Worm (Caenorhabditis elegans) whole organism, mixed stage, embryonic: ENCODE data around the gene egl-21.

Experiments
- bed-3 ChIP-seq: fragments of 200-800 bp; sonication (Bioruptor generic); optimal IDR thresholded peaks from 3 replicates; lab custom pipeline; 2018; ENCODE audit warnings: mild to moderate bottlenecking, missing genetic modification characterization, moderate library complexity, missing compliant biosample characterization
- blmp-1 ChIP-seq: fragments of 150-350 bp; optimal IDR thresholded peaks from 2 replicates; lab custom pipeline; 2014; ENCODE audit warnings: missing biosample characterization, missing genetic modification characterization
- ces-1 ChIP-seq: fragments of 150-350 bp; optimal IDR thresholded peaks from 2 replicates; lab custom pipeline; 2014; ENCODE audit warnings: missing biosample characterization, missing genetic modification reagents, missing genetic modification characterization
- flh-1 ChIP-seq: fragments of 200-800 bp; sonication (Bioruptor generic); optimal IDR thresholded peaks from 2 replicates; lab custom pipeline; 2018; ENCODE audit warnings: mild to moderate bottlenecking, missing genetic modification characterization, moderate library complexity, missing compliant biosample characterization
- lin-13 ChIP-seq: fragments of 150-350 bp; optimal IDR thresholded peaks from 2 replicates; lab custom pipeline; 2014; ENCODE audit warnings: missing biosample characterization, missing genetic modification characterization
- lsy-2 ChIP-seq: fragments of 150-350 bp; optimal IDR thresholded peaks from 2 replicates; lab custom pipeline; 2014; ENCODE audit warnings: missing biosample characterization, missing genetic modification characterization
- mab-5 ChIP-seq: fragments of 150-350 bp; optimal IDR thresholded peaks from 2 replicates; lab custom pipeline; 2014; ENCODE audit warnings: missing biosample characterization, missing genetic modification characterization
- mep-1 ChIP-seq: fragments of 150-350 bp; optimal IDR thresholded peaks from 2 replicates; lab custom pipeline; 2017; ENCODE audit warnings: missing biosample characterization, missing genetic modification reagents, missing genetic modification characterization, inconsistent platforms
- nhr-12 ChIP-seq: fragments of 150-350 bp; optimal IDR thresholded peaks from 2 replicates; lab custom pipeline; 2014; ENCODE audit warnings: missing biosample characterization, missing genetic modification characterization
- nhr-76 ChIP-seq: sonication (generic microtip); optimal IDR thresholded peaks from 2 replicates; lab custom pipeline; 2017; ENCODE audit warnings: missing biosample characterization, missing genetic modification characterization
- snpc-4 ChIP-seq: fragments of 150-350 bp; optimal IDR thresholded peaks from 2 replicates; lab custom pipeline; 2014; ENCODE audit warnings: missing biosample characterization, missing genetic modification characterization
- unc-39 ChIP-seq: fragments of 150-350 bp; optimal IDR thresholded peaks from 2 replicates; lab custom pipeline; 2014; ENCODE audit warnings: missing biosample characterization, missing genetic modification characterization
- unc-62 ChIP-seq: fragments of 150-350 bp; optimal IDR thresholded peaks from 2 replicates; lab custom pipeline; 2014; ENCODE audit warnings: missing biosample characterization, missing genetic modification reagents, missing genetic modification characterization
- ztf-11 ChIP-seq: fragments of 150-350 bp; optimal IDR thresholded peaks from 2 replicates; lab custom pipeline; 2014; ENCODE audit warnings: missing biosample characterization, missing genetic modification characterization

DNA sequence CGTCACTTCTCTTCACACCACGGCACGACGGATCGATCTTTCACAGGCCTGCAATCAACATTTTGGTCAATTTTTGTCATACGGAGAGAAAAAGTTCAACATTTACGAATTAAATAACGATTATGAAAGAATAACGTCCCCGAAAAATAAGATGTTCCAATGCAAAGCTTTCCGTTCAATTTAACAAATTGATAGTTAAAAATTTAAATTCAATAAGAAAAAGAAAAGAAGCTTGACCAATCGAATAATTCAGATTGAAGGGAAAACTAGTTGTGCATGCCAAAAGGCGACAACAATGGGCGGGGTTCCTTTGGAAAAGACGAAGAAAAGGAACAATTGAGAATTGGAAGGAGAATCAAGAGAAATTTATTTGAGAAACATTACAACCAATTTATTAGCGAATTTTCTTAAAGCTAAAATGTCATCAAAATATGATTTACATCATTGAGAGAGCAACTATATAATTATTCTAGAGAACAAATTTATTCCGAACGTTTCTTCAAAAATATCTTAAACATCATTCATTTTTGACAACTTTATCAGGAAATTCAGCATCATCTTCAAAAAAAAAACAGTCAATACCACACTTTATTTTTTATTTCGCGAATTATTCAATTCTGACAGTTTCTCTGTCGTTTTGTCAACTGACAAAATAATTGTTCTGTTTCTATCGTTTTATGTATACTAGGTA, 20.1 kb upstream of the egl-21 start, which contains the start of gene tax-6:
- TF ChIP-seq lin-13 (tag; lab: Kevin White, UChicago), result no peak
- no peak for TF ChIP-seq snpc-4 (tag; lab: Kevin White, UChicago)
- no peak for TF ChIP-seq bed-3 (GFP tag; lab: Kevin White, UChicago)
- no peak for TF ChIP-seq blmp-1 (tag; lab: Kevin White, UChicago)
- TF ChIP-seq unc-39 (tag; lab: Kevin White, UChicago), result no peak
- TF ChIP-seq unc-62, result no peak
- TF ChIP-seq nhr-76 (tag; lab: Kevin White, UChicago), result no peak
- no peak for TF ChIP-seq mep-1 (tag; lab: Kevin White, UChicago)
- peak; percentile 7 for TF ChIP-seq ces-1 (GFP tag; lab: Kevin White, UChicago)
- no peak for TF ChIP-seq lsy-2 (tag; lab: Kevin White, UChicago)
- TF ChIP-seq mab-5 (tag; lab: Kevin White, UChicago), result no peak
- TF ChIP-seq nhr-12 (tag; lab: Kevin White, UChicago), result no peak
- no peak for TF ChIP-seq ztf-11
- no peak for TF ChIP-seq flh-1 (GFP tag; lab: Kevin White, UChicago)
